Fruit fly (Drosophila melanogaster) whole organism, embryonic: ENCODE measurements around the gene CG3703.

Source experiments
- BEAF-32 ChIP-seq: fragments of 200-800 bp; sonication (Bioruptor generic); optimal IDR thresholded peaks from 3 replicates; lab custom pipeline; 2017; ENCODE audit warnings: missing biosample characterization, missing genetic modification characterization, mild to moderate bottlenecking, moderate library complexity, missing genetic modification reagents
- Blimp-1 ChIP-seq: fragments of 200-800 bp; sonication (Bioruptor generic); optimal IDR thresholded peaks from 3 replicates; lab custom pipeline; 2018; ENCODE audit warnings: missing biosample characterization, missing genetic modification characterization, mild to moderate bottlenecking, moderate library complexity, missing genetic modification reagents
- CG1024 ChIP-seq: fragments of 200-800 bp; sonication (Bioruptor generic); IDR thresholded peaks from 2 replicates; pipeline ENCODE4 v1.3.6; 2022; ENCODE audit warnings: missing biosample characterization, missing genetic modification characterization
- CG10366 ChIP-seq: fragments of 200-800 bp; sonication (Bioruptor generic); IDR thresholded peaks from 2 replicates; pipeline ENCODE4 v1.3.6; 2022; ENCODE audit warnings: missing biosample characterization, missing genetic modification characterization
- CG10462 ChIP-seq: fragments of 200-800 bp; sonication (Bioruptor generic); optimal IDR thresholded peaks from 2 replicates; lab custom pipeline; 2016; ENCODE audit warnings: missing biosample characterization, missing genetic modification characterization
- CG10979 ChIP-seq: fragments of 200-800 bp; sonication (Bioruptor generic); optimal IDR thresholded peaks from 2 replicates; lab custom pipeline; 2018; ENCODE audit warnings: missing biosample characterization, mild to moderate bottlenecking, missing genetic modification characterization, moderate library complexity
- CG12236 ChIP-seq: fragments of 200-800 bp; sonication (Bioruptor generic); optimal IDR thresholded peaks from 2 replicates; lab custom pipeline; 2016; ENCODE audit warnings: missing biosample characterization, missing genetic modification characterization
- CG15479 ChIP-seq: fragments of 200-800 bp; sonication (Bioruptor generic); optimal IDR thresholded peaks from 3 replicates; lab custom pipeline; 2019; ENCODE audit warnings: missing biosample characterization, mild to moderate bottlenecking, missing genetic modification characterization, moderate library complexity
- CG16815 ChIP-seq: fragments of 200-800 bp; sonication (Bioruptor generic); optimal IDR thresholded peaks from 3 replicates; lab custom pipeline; 2017; ENCODE audit warnings: missing biosample characterization, mild to moderate bottlenecking, missing genetic modification characterization
- CG17328 ChIP-seq: fragments of 200-800 bp; sonication (Bioruptor generic); IDR thresholded peaks from 2 replicates; pipeline ENCODE4 v1.3.6; 2022; ENCODE audit warnings: missing biosample characterization, missing genetic modification characterization
- CG18619 ChIP-seq: fragments of 200-800 bp; sonication (Bioruptor generic); optimal IDR thresholded peaks from 3 replicates; lab custom pipeline; 2017; ENCODE audit warnings: missing biosample characterization, mild to moderate bottlenecking, missing genetic modification characterization
- CG2199 ChIP-seq: fragments of 200-800 bp; sonication (Bioruptor generic); IDR thresholded peaks from 3 replicates; pipeline ENCODE4 v1.3.6; 2022; ENCODE audit warnings: missing biosample characterization, missing genetic modification characterization
- CG2678 ChIP-seq: fragments of 200-800 bp; sonication (Bioruptor generic); optimal IDR thresholded peaks from 3 replicates; lab custom pipeline; 2019; ENCODE audit warnings: missing biosample characterization, mild to moderate bottlenecking, missing genetic modification characterization, moderate library complexity
- CG2875 ChIP-seq: fragments of 200-800 bp; sonication (Bioruptor generic); optimal IDR thresholded peaks from 2 replicates; lab custom pipeline; 2017; ENCODE audit warnings: missing biosample characterization, mild to moderate bottlenecking, missing genetic modification characterization, missing genetic modification reagents
- CG30403 ChIP-seq: fragments of 200-800 bp; sonication (Bioruptor generic); optimal IDR thresholded peaks from 3 replicates; lab custom pipeline; 2016; ENCODE audit warnings: missing biosample characterization, missing genetic modification characterization
- CG32532 ChIP-seq: fragments of 200-800 bp; sonication (Bioruptor generic); IDR thresholded peaks from 2 replicates; pipeline ENCODE4 v1.3.6; 2022; ENCODE audit warnings: missing biosample characterization, missing genetic modification characterization
- CG33557 ChIP-seq: fragments of 200-800 bp; sonication (Bioruptor generic); optimal IDR thresholded peaks from 2 replicates; lab custom pipeline; 2019; ENCODE audit warnings: missing biosample characterization, mild to moderate bottlenecking, missing genetic modification characterization, moderate library complexity
- CG3726 ChIP-seq: fragments of 200-800 bp; sonication (Bioruptor generic); IDR thresholded peaks from 3 replicates; pipeline ENCODE4, ENCODE4 v1.3.6; 2022; ENCODE audit warnings: missing biosample characterization, missing genetic modification characterization
- CG42726 ChIP-seq: fragments of 200-800 bp; sonication (Bioruptor generic); IDR thresholded peaks from 2 replicates; pipeline ENCODE4 v1.3.6; 2022; ENCODE audit warnings: missing biosample characterization, missing genetic modification characterization; ENCODE audit not compliant: partially characterized antibody
- CG4360 ChIP-seq: fragments of 200-800 bp; sonication (Bioruptor generic); IDR thresholded peaks from 2 replicates; pipeline ENCODE4 v1.3.6; 2022; ENCODE audit warnings: missing biosample characterization, missing genetic modification characterization
- CG43689 ChIP-seq: fragments of 200-800 bp; sonication (Bioruptor generic); IDR thresholded peaks from 2 replicates; pipeline ENCODE4 v1.3.6; 2022; ENCODE audit warnings: missing biosample characterization, missing genetic modification characterization
- CG6791 ChIP-seq: fragments of 200-800 bp; sonication (Bioruptor generic); IDR thresholded peaks from 3 replicates; pipeline ENCODE4 v1.3.6; 2022; ENCODE audit warnings: missing biosample characterization, missing genetic modification characterization; ENCODE audit not compliant: partially characterized antibody
- CG8765 ChIP-seq: fragments of 200-800 bp; sonication (Bioruptor generic); IDR thresholded peaks from 2 replicates; pipeline ENCODE4 v1.3.6; 2022; ENCODE audit warnings: missing biosample characterization, missing genetic modification characterization
- CG9797 ChIP-seq: fragments of 200-800 bp; sonication (Bioruptor generic); optimal IDR thresholded peaks from 3 replicates; lab custom pipeline; 2018; ENCODE audit warnings: missing biosample characterization, mild to moderate bottlenecking, missing genetic modification characterization
- Dp ChIP-seq: fragments of 200-800 bp; sonication (Bioruptor generic); optimal IDR thresholded peaks from 2 replicates; lab custom pipeline; 2018; ENCODE audit warnings: missing biosample characterization, mild to moderate bottlenecking, missing genetic modification characterization, moderate library complexity
- Dref ChIP-seq: fragments of 200-800 bp; sonication (Bioruptor generic); IDR thresholded peaks from 2 replicates; pipeline ENCODE4 v1.3.6; 2022; ENCODE audit warnings: missing biosample characterization, missing genetic modification characterization
- E2f1 ChIP-seq: fragments of 200-800 bp; sonication (Bioruptor generic); IDR thresholded peaks from 2 replicates; pipeline ENCODE4 v1.3.6; 2022; ENCODE audit warnings: missing biosample characterization, missing genetic modification characterization
- Fer3 ChIP-seq: fragments of 200-800 bp; sonication (Bioruptor generic); optimal IDR thresholded peaks from 2 replicates; lab custom pipeline; 2018; ENCODE audit warnings: missing biosample characterization, mild to moderate bottlenecking, missing genetic modification characterization, moderate library complexity
- HmgD ChIP-seq: fragments of 200-800 bp; sonication (Bioruptor generic); optimal IDR thresholded peaks from 3 replicates; lab custom pipeline; 2016; ENCODE audit warnings: missing biosample characterization, missing genetic modification characterization
- Mrtf ChIP-seq: fragments of 200-800 bp; sonication (Bioruptor generic); IDR thresholded peaks from 3 replicates; pipeline ENCODE4 v1.3.6; 2022; ENCODE audit warnings: missing biosample characterization, missing genetic modification characterization
- Oaz ChIP-seq: fragments of 200-800 bp; sonication (Bioruptor generic); IDR thresholded peaks from 2 replicates; pipeline ENCODE4 v1.3.6; 2022; ENCODE audit warnings: missing biosample characterization, missing genetic modification characterization
- Pdp1 ChIP-seq, 2 experiments: fragments of 200-800 bp; sonication (Bioruptor generic); optimal IDR thresholded peaks; 3 replicates each; lab custom pipeline; 2016; ENCODE audit warnings: missing biosample characterization in 2 of 2, missing genetic modification characterization in 2 of 2, mild to moderate bottlenecking in 1 of 2, moderate library complexity in 1 of 2
- Scr ChIP-seq: fragments of 200-800 bp; sonication (Bioruptor generic); IDR thresholded peaks from 2 replicates; pipeline ENCODE4 v1.3.6; 2022; ENCODE audit warnings: missing biosample characterization, missing genetic modification characterization; ENCODE audit not compliant: partially characterized antibody
- Sin3A ChIP-seq: fragments of >200 bp; optimal IDR thresholded peaks from 2 replicates; lab custom pipeline; 2018
- Six4 ChIP-seq: fragments of 200-800 bp; sonication (Bioruptor generic); optimal IDR thresholded peaks from 2 replicates; lab custom pipeline; 2016; ENCODE audit warnings: missing biosample characterization, missing genetic modification characterization
- Ssrp ChIP-seq: fragments of 200-800 bp; sonication (Bioruptor generic); optimal IDR thresholded peaks from 2 replicates; lab custom pipeline; 2018; ENCODE audit warnings: missing biosample characterization, mild to moderate bottlenecking, missing genetic modification characterization, moderate library complexity
- Taf1 ChIP-seq: fragments of 200-800 bp; sonication (Bioruptor generic); IDR thresholded peaks from 2 replicates; pipeline ENCODE4 v1.3.6; 2022; ENCODE audit warnings: missing biosample characterization, missing genetic modification characterization
- Usf ChIP-seq: fragments of 200-800 bp; sonication (Bioruptor generic); optimal IDR thresholded peaks from 2 replicates; lab custom pipeline; 2017; ENCODE audit warnings: missing genotype, missing biosample characterization, missing genetic modification characterization
- en ChIP-seq: fragments of 200-800 bp; sonication (Bioruptor generic); optimal IDR thresholded peaks from 2 replicates; lab custom pipeline; 2016; ENCODE audit warnings: missing biosample characterization, missing genetic modification characterization
- ftz-f1 ChIP-seq: fragments of 200-800 bp; sonication (Bioruptor generic); optimal IDR thresholded peaks from 2 replicates; lab custom pipeline; 2016; ENCODE audit warnings: missing biosample characterization, missing genetic modification characterization
- grn ChIP-seq: fragments of 200-800 bp; sonication (Bioruptor generic); optimal IDR thresholded peaks from 3 replicates; lab custom pipeline; 2017; ENCODE audit warnings: missing biosample characterization, missing genetic modification characterization
- insv ChIP-seq, 2 experiments: fragments of 200-800 bp; sonication (Bioruptor generic); optimal IDR thresholded peaks; 3 replicates each; lab custom pipeline; 2016 to 2018; ENCODE audit warnings: missing biosample characterization in 2 of 2, missing genetic modification characterization in 2 of 2
- jigr1 ChIP-seq: fragments of 200-800 bp; sonication (Bioruptor generic); IDR thresholded peaks from 3 replicates; pipeline ENCODE4 v1.3.6; 2022; ENCODE audit warnings: missing biosample characterization, missing genetic modification characterization
- lbe ChIP-seq: fragments of 200-800 bp; sonication (Bioruptor generic); optimal IDR thresholded peaks from 2 replicates; lab custom pipeline; 2016; ENCODE audit warnings: missing biosample characterization, mild to moderate bottlenecking, missing genetic modification characterization
- luna ChIP-seq: fragments of 200-800 bp; sonication (Bioruptor generic); optimal IDR thresholded peaks from 2 replicates; lab custom pipeline; 2016; ENCODE audit warnings: missing biosample characterization, missing genetic modification characterization
- nerfin-1 ChIP-seq: fragments of 200-800 bp; sonication (Bioruptor generic); optimal IDR thresholded peaks from 3 replicates; lab custom pipeline; 2019; ENCODE audit warnings: missing biosample characterization, mild to moderate bottlenecking, missing genetic modification characterization, moderate library complexity
- org-1 ChIP-seq: fragments of 200-800 bp; sonication (Bioruptor generic); optimal IDR thresholded peaks from 2 replicates; lab custom pipeline; 2017; ENCODE audit warnings: missing biosample characterization, missing genetic modification characterization
- pb ChIP-seq: fragments of 200-800 bp; sonication (Bioruptor generic); optimal IDR thresholded peaks from 3 replicates; lab custom pipeline; 2016; ENCODE audit warnings: missing biosample characterization, missing genetic modification characterization
- pnt ChIP-seq: fragments of 200-800 bp; sonication (Bioruptor generic); optimal IDR thresholded peaks from 3 replicates; lab custom pipeline; 2016; ENCODE audit warnings: missing biosample characterization, missing genetic modification characterization
- ro ChIP-seq: fragments of 200-800 bp; sonication (Bioruptor generic); IDR thresholded peaks from 2 replicates; pipeline ENCODE4 v1.3.6; 2022; ENCODE audit warnings: missing biosample characterization, missing genetic modification characterization
- sob ChIP-seq: fragments of 200-800 bp; sonication (Bioruptor generic); IDR thresholded peaks from 2 replicates; pipeline ENCODE4 v1.3.6; 2022; ENCODE audit warnings: missing biosample characterization, missing genetic modification characterization
- ttk ChIP-seq: fragments of 200-800 bp; sonication (Bioruptor generic); IDR thresholded peaks from 2 replicates; pipeline ENCODE4 v2.1.2; 2022; ENCODE audit warnings: missing biosample characterization, missing genetic modification characterization
- vvl ChIP-seq: fragments of 200-800 bp; sonication (Bioruptor generic); IDR thresholded peaks from 2 replicates; pipeline ENCODE4 v1.3.6; 2022; ENCODE audit warnings: missing biosample characterization, missing genetic modification characterization

CG3703 gene

dm6 chrX:948285-948556 lies 2.6 kb upstream of the CG3703 start (continued):
- TF ChIP-seq CG2875 (GFP tag; lab: Kevin White, UChicago) (no peak), CG18619 (no peak), grn (no peak), BEAF-32 (GFP tag; lab: Kevin White, UChicago) (no peak), Pdp1 (GFP tag; optimal IDR thresholded peaks at IDR 0.05; lab: Kevin White, UChicago) (no peak), Ssrp (no peak), en (GFP tag; lab: Kevin White, UChicago) (no peak), Fer3 (tag; lab: Kevin White, UChicago) (peak; percentile 23), luna (GFP tag; lab: Kevin White, UChicago) (no peak), CG3726 (no peak), lbe (GFP tag; lab: Kevin White, UChicago) (no peak), CG42726 (GFP tag; lab: Robert Waterston, UW) (no peak), HmgD (no peak), jigr1 (GFP tag; lab: Robert Waterston, UW) (no peak), Blimp-1 (GFP tag; lab: Kevin White, UChicago) (no peak), Mrtf (GFP tag; lab: Robert Waterston, UW) (no peak), CG16815 (GFP tag; lab: Kevin White, UChicago) (no peak), CG12236 (GFP tag; lab: Kevin White, UChicago) (no peak), CG33557 (GFP tag; lab: Kevin White, UChicago) (no peak), vvl (GFP tag; lab: Robert Waterston, UW) (no peak), E2f1 (GFP tag; lab: Robert Waterston, UW) (no peak), CG6791 (GFP tag; lab: Robert Waterston, UW) (no peak), sob (GFP tag; lab: Robert Waterston, UW) (peak; percentile 26; the same call in 1 of the 2 replicates), CG1024 (no peak), CG2678 (peak; percentile 42), CG2199 (GFP tag; lab: Robert Waterston, UW) (no peak), Usf (GFP tag; lab: Kevin White, UChicago) (no peak), CG17328 (GFP tag; lab: Robert Waterston, UW) (no peak), ttk (GFP tag; lab: Robert Waterston, UW) (no peak), Dp (GFP tag; lab: Kevin White, UChicago) (no peak), CG30403 (GFP tag; lab: Kevin White, UChicago) (no peak), Oaz (GFP tag; lab: Robert Waterston, UW) (no peak), CG8765 (GFP tag; lab: Robert Waterston, UW) (no peak), CG10979 (tag; lab: Kevin White, UChicago) (no peak), nerfin-1 (tag; lab: Kevin White, UChicago) (no peak), CG9797 (GFP tag; lab: Kevin White, UChicago) (no peak), pb (GFP tag; lab: Kevin White, UChicago) (peak; percentile 11), insv (GFP tag; optimal IDR thresholded peaks at IDR 0.05; lab: Kevin White, UChicago) (no peak), Six4 (GFP tag; lab: Kevin White, UChicago) (no peak), CG43689 (GFP tag; lab: Robert Waterston, UW) (no peak), Scr (no peak), Sin3A (lab: Kevin White, UChicago) (no peak), CG10366 (GFP tag; lab: Robert Waterston, UW) (no peak), Taf1 (GFP tag; lab: Robert Waterston, UW) (0 out of 2 replicates have a peak, but pooled peaks have one; percentile 17), Dref (GFP tag; lab: Robert Waterston, UW) (no peak), org-1 (no peak), ftz-f1 (GFP tag; lab: Kevin White, UChicago) (no peak), CG10462 (no peak), CG32532 (GFP tag; lab: Robert Waterston, UW) (peak; percentile 63), CG15479 (GFP tag; lab: Kevin White, UChicago) (no peak), ro (no peak), CG4360 (GFP tag; lab: Robert Waterston, UW) (no peak), pnt (GFP tag; lab: Kevin White, UChicago) (no peak)
